Worm (Caenorhabditis elegans): ENCODE data around the gene pmp-1.

- no peak for TF ChIP-seq ttx-3 (tag; optimal IDR thresholded peaks at IDR 0.05)
- no peak for TF ChIP-seq hlh-30 (tag; optimal IDR thresholded peaks at IDR 0.05; ENCODE audit: insufficient read depth)
- TF ChIP-seq ceh-2 (tag; optimal IDR thresholded peaks at IDR 0.05), result no peak
- no peak for TF ChIP-seq ztf-16 (tag; optimal IDR thresholded peaks at IDR 0.05)
- TF ChIP-seq sox-4 (tag; optimal IDR thresholded peaks at IDR 0.05), result no peak
- TF ChIP-seq unc-55 (GFP tag; optimal IDR thresholded peaks at IDR 0.05), result no peak
- no peak for TF ChIP-seq fkh-10 (GFP tag; optimal IDR thresholded peaks at IDR 0.05)
- TF ChIP-seq dve-1 (tag; optimal IDR thresholded peaks at IDR 0.05), result no peak
- TF ChIP-seq ama-1 (optimal IDR thresholded peaks at IDR 0.05), result no peak
- no peak for TF ChIP-seq tbx-2 (tag; optimal IDR thresholded peaks at IDR 0.05)
- no peak for TF ChIP-seq K09A11.1 (tag; optimal IDR thresholded peaks at IDR 0.05; ENCODE audit: insufficient read depth)
- no peak for TF ChIP-seq ahr-1 (tag; optimal IDR thresholded peaks at IDR 0.05)
Observed at ce11 chrII:6927603-6928002, 44.0 kb upstream of the pmp-1 start, which contains the start of gene F22D3.4.
